Worm (Caenorhabditis elegans): ENCODE data around the gene nep-2.

The nep-2 gene

ce11 chrII:2758476-2758875, 32.9 kb upstream of the nep-2 start, which contains the start of gene fbxb-107:
Gene fbxb-107 (plus strand): TSS chrII:2758772.
- TF ChIP-seq B0261.1 (tag; optimal IDR thresholded peaks at IDR 0.05), result no peak
- no peak for TF ChIP-seq repo-1 (tag; optimal IDR thresholded peaks at IDR 0.05)
- no peak for TF ChIP-seq ceh-91 (GFP tag; IDR thresholded peaks at IDR 0.05)
- no peak for TF ChIP-seq hlh-26 (GFP tag; conservative IDR thresholded peaks at IDR 0.05)

ce11 chrII:2757954-2758353, 32.4 kb upstream of the nep-2 start, which contains the start of gene F29A7.8:
Gene F29A7.8 (minus strand): TSS chrII:2758054.
- TF ChIP-seq sdz-38 (tag; optimal IDR thresholded peaks at IDR 0.05), result no peak
- TF ChIP-seq F49E8.2 (tag; optimal IDR thresholded peaks at IDR 0.05; ENCODE audit: insufficient read depth), result no peak
- no peak for TF ChIP-seq madf-10 (tag; optimal IDR thresholded peaks at IDR 0.05)
- no peak for TF ChIP-seq madf-3 (GFP tag; IDR thresholded peaks at IDR 0.05)
- TF ChIP-seq F37B4.10 (GFP tag; IDR thresholded peaks at IDR 0.05), result no peak
- TF ChIP-seq let-526 (GFP tag; IDR thresholded peaks at IDR 0.05), result no peak
- no peak for TF ChIP-seq zfh-2 (GFP tag; conservative IDR thresholded peaks at IDR 0.05)
- TF ChIP-seq lin-35 (GFP tag; optimal IDR thresholded peaks at IDR 0.05), result no peak
- TF ChIP-seq dpff-1 (tag; optimal IDR thresholded peaks at IDR 0.05), result no peak
- no peak for TF ChIP-seq C06A6.2 (GFP tag; conservative IDR thresholded peaks at IDR 0.05)
- no peak for TF ChIP-seq rec-8 (tag; optimal IDR thresholded peaks at IDR 0.05)
- no peak for TF ChIP-seq rpc-1 (optimal IDR thresholded peaks at IDR 0.05)
- TF ChIP-seq rpc-1 (tag; optimal IDR thresholded peaks at IDR 0.05), result no peak
- no peak for TF ChIP-seq F57A8.1 (GFP tag; optimal IDR thresholded peaks at IDR 0.05)
- no peak for TF ChIP-seq cebp-1 (GFP tag; IDR thresholded peaks at IDR 0.05)
- no peak for TF ChIP-seq cebp-1 (tag; optimal IDR thresholded peaks at IDR 0.05)
- no peak for TF ChIP-seq D2030.7 (GFP tag; IDR thresholded peaks at IDR 0.05)
- no peak for TF ChIP-seq lin-54 (GFP tag; optimal IDR thresholded peaks at IDR 0.05)

- no peak for TF ChIP-seq rcor-1 (GFP tag; IDR thresholded peaks at IDR 0.05)
- no peak for TF ChIP-seq Y67H2A.10 (GFP tag; conservative IDR thresholded peaks at IDR 0.05)
- no peak for TF ChIP-seq mel-28 (tag; optimal IDR thresholded peaks at IDR 0.05; ENCODE audit: borderline replicate concordance)
- no peak for TF ChIP-seq mxl-1 (tag; optimal IDR thresholded peaks at IDR 0.05)
- TF ChIP-seq Y53G8AR.9 (GFP tag; conservative IDR thresholded peaks at IDR 0.05), result no peak
- TF ChIP-seq lir-1 (GFP tag; conservative IDR thresholded peaks at IDR 0.05), result no peak
- TF ChIP-seq F57C9.4 (tag; optimal IDR thresholded peaks at IDR 0.05), result no peak
- no peak for TF ChIP-seq nhr-27 (tag; optimal IDR thresholded peaks at IDR 0.05)
- TF ChIP-seq rpc-1 (optimal IDR thresholded peaks at IDR 0.05), result no peak
- no peak for TF ChIP-seq rpc-1 (tag; optimal IDR thresholded peaks at IDR 0.05)
- no peak for TF ChIP-seq unc-62 (GFP tag; optimal IDR thresholded peaks at IDR 0.05)
- no peak for TF ChIP-seq ceh-79 (tag; optimal IDR thresholded peaks at IDR 0.05)
- TF ChIP-seq C06A6.2 (GFP tag; conservative IDR thresholded peaks at IDR 0.05), result no peak
- no peak for TF ChIP-seq hmg-20 (GFP tag; IDR thresholded peaks at IDR 0.05)
- no peak for TF ChIP-seq hlh-12 (tag; optimal IDR thresholded peaks at IDR 0.05)
- TF ChIP-seq unc-130 (GFP tag; optimal IDR thresholded peaks at IDR 0.05), result no peak
- no peak for TF ChIP-seq lsy-27 (tag; optimal IDR thresholded peaks at IDR 0.05; ENCODE audit: borderline replicate concordance, insufficient read depth)
- no peak for TF ChIP-seq aptf-2 (GFP tag; conservative IDR thresholded peaks at IDR 0.05)
- TF ChIP-seq somi-1 (GFP tag; optimal IDR thresholded peaks at IDR 0.05), result no peak
- no peak for TF ChIP-seq Y53F4B.3 (GFP tag; IDR thresholded peaks at IDR 0.05)
- no peak for TF ChIP-seq F55B11.4 (tag; optimal IDR thresholded peaks at IDR 0.05; ENCODE audit: borderline replicate concordance, insufficient read depth)
Measured at ce11 chrII:2756351-2756750, 30.8 kb upstream of the nep-2 start.

All from whole organism, young adult.